Fruit fly (Drosophila melanogaster) whole organism, embryonic: ENCODE data around the gene CG4465.

ENCODE experiments used
- Ada2b ChIP-seq: fragments of 200-800 bp; sonication (Bioruptor generic); IDR thresholded peaks from 2 replicates; pipeline ENCODE4 v1.3.6; 2022; ENCODE audit warnings: missing biosample characterization, missing genetic modification characterization
- Awh ChIP-seq: fragments of 200-800 bp; sonication (Bioruptor generic); IDR thresholded peaks from 2 replicates; pipeline ENCODE4, ENCODE4 v1.3.6; 2022; ENCODE audit warnings: missing biosample characterization, missing genetic modification characterization
- CG11093 ChIP-seq: fragments of 200-800 bp; sonication (Bioruptor generic); IDR thresholded peaks from 3 replicates; pipeline ENCODE4 v1.3.6; 2022; ENCODE audit warnings: missing biosample characterization, missing genetic modification characterization
- CG11247 ChIP-seq: fragments of 200-800 bp; sonication (Bioruptor generic); IDR thresholded peaks from 2 replicates; pipeline ENCODE4 v1.3.6; 2022; ENCODE audit warnings: missing biosample characterization, missing genetic modification characterization
- CG11695 ChIP-seq: fragments of 200-800 bp; sonication (Bioruptor generic); IDR thresholded peaks from 3 replicates; pipeline ENCODE4 v1.3.6; 2022; ENCODE audit warnings: missing biosample characterization, missing genetic modification characterization
- CG11723 ChIP-seq: fragments of 200-800 bp; sonication (Bioruptor generic); optimal IDR thresholded peaks from 2 replicates; lab custom pipeline; 2017; ENCODE audit warnings: missing biosample characterization, mild to moderate bottlenecking, missing genetic modification characterization
- CG13287 ChIP-seq: fragments of 200-800 bp; sonication (Bioruptor generic); IDR thresholded peaks from 2 replicates; pipeline ENCODE4 v1.3.6; 2022; ENCODE audit warnings: missing biosample characterization, missing genetic modification characterization; ENCODE audit not compliant: partially characterized antibody
- CG14050 ChIP-seq: fragments of 200-800 bp; sonication (Bioruptor generic); IDR thresholded peaks from 3 replicates; pipeline ENCODE4 v1.3.6; 2022; ENCODE audit warnings: missing biosample characterization, missing genetic modification characterization
- CG14667 ChIP-seq: fragments of 200-800 bp; sonication (Bioruptor generic); IDR thresholded peaks from 2 replicates; pipeline ENCODE4 v1.3.6; 2022; ENCODE audit warnings: missing biosample characterization, missing genetic modification characterization
- CG15514 ChIP-seq: fragments of 200-800 bp; sonication (Bioruptor generic); optimal IDR thresholded peaks from 3 replicates; lab custom pipeline; 2017; ENCODE audit warnings: missing biosample characterization, missing genetic modification characterization, mild to moderate bottlenecking, moderate library complexity, missing genetic modification reagents
- CG17829 ChIP-seq: fragments of 200-800 bp; optimal IDR thresholded peaks from 2 replicates; lab custom pipeline; 2019; ENCODE audit warnings: missing biosample characterization, mild to moderate bottlenecking, missing genetic modification characterization, moderate library complexity
- CG18262 ChIP-seq: fragments of 200-800 bp; optimal IDR thresholded peaks from 3 replicates; lab custom pipeline; 2019; ENCODE audit warnings: missing biosample characterization, mild to moderate bottlenecking, missing genetic modification characterization, moderate library complexity
- CG2199 ChIP-seq: fragments of 200-800 bp; sonication (Bioruptor generic); IDR thresholded peaks from 3 replicates; pipeline ENCODE4 v1.3.6; 2022; ENCODE audit warnings: missing biosample characterization, missing genetic modification characterization
- CG2202 ChIP-seq: fragments of 200-800 bp; sonication (Bioruptor generic); optimal IDR thresholded peaks from 2 replicates; lab custom pipeline; 2018; ENCODE audit warnings: missing biosample characterization, mild to moderate bottlenecking, missing genetic modification characterization
- CG31388 ChIP-seq: fragments of 200-800 bp; sonication (Bioruptor generic); optimal IDR thresholded peaks from 2 replicates; lab custom pipeline; 2016; ENCODE audit warnings: missing biosample characterization, missing genetic modification characterization
- CG7786 ChIP-seq: fragments of 200-800 bp; sonication (Bioruptor generic); optimal IDR thresholded peaks from 2 replicates; lab custom pipeline; 2016; ENCODE audit warnings: missing biosample characterization, missing genetic modification characterization
- CG9609 ChIP-seq: fragments of 200-800 bp; sonication (Bioruptor generic); optimal IDR thresholded peaks from 3 replicates; lab custom pipeline; 2016; ENCODE audit warnings: missing biosample characterization, missing genetic modification characterization
- CrebB ChIP-seq: fragments of 200-800 bp; sonication (Bioruptor generic); optimal IDR thresholded peaks from 3 replicates; lab custom pipeline; 2018; ENCODE audit warnings: missing biosample characterization, mild to moderate bottlenecking, missing genetic modification characterization
- Dref ChIP-seq: fragments of 200-800 bp; sonication (Bioruptor generic); IDR thresholded peaks from 2 replicates; pipeline ENCODE4 v1.3.6; 2022; ENCODE audit warnings: missing biosample characterization, missing genetic modification characterization
- Fer3 ChIP-seq: fragments of 200-800 bp; sonication (Bioruptor generic); optimal IDR thresholded peaks from 2 replicates; lab custom pipeline; 2018; ENCODE audit warnings: missing biosample characterization, mild to moderate bottlenecking, missing genetic modification characterization, moderate library complexity
- HHEX ChIP-seq: fragments of 200-800 bp; sonication (Bioruptor generic); optimal IDR thresholded peaks from 3 replicates; lab custom pipeline; 2017; ENCODE audit warnings: missing biosample characterization, mild to moderate bottlenecking, missing genetic modification characterization, missing genetic modification reagents
- Hr3 ChIP-seq: fragments of 200-800 bp; sonication (Bioruptor generic); optimal IDR thresholded peaks from 3 replicates; lab custom pipeline; 2016; ENCODE audit warnings: missing biosample characterization, missing genetic modification characterization
- Nf-YA ChIP-seq: fragments of 200-800 bp; sonication (Bioruptor generic); IDR thresholded peaks from 2 replicates; pipeline ENCODE4 v1.3.6; 2022; ENCODE audit warnings: missing biosample characterization, missing genetic modification characterization
- Pdp1 ChIP-seq, 2 experiments: fragments of 200-800 bp; sonication (Bioruptor generic); optimal IDR thresholded peaks; 3 replicates each; lab custom pipeline; 2016; ENCODE audit warnings: missing biosample characterization in 2 of 2, missing genetic modification characterization in 2 of 2, mild to moderate bottlenecking in 1 of 2, moderate library complexity in 1 of 2
- Sox100B ChIP-seq: fragments of 200-800 bp; sonication (Bioruptor generic); optimal IDR thresholded peaks from 3 replicates; lab custom pipeline; 2018; ENCODE audit warnings: missing biosample characterization, mild to moderate bottlenecking, missing genetic modification characterization
- Taf1 ChIP-seq: fragments of 200-800 bp; sonication (Bioruptor generic); IDR thresholded peaks from 2 replicates; pipeline ENCODE4 v1.3.6; 2022; ENCODE audit warnings: missing biosample characterization, missing genetic modification characterization
- Vsx1 ChIP-seq: fragments of 200-800 bp; sonication (Bioruptor generic); optimal IDR thresholded peaks from 2 replicates; lab custom pipeline; 2017; ENCODE audit warnings: missing biosample characterization, mild to moderate bottlenecking, missing genetic modification characterization, missing genetic modification reagents
- ap ChIP-seq: fragments of 200-800 bp; sonication (Bioruptor generic); IDR thresholded peaks from 2 replicates; pipeline ENCODE4 v1.3.6; 2022; ENCODE audit warnings: missing biosample characterization, missing genetic modification characterization
- chif ChIP-seq, 2 experiments: fragments of 200-800 bp; sonication (Bioruptor generic); optimal IDR thresholded peaks; 3 replicates each; lab custom pipeline; 2016; ENCODE audit warnings: missing biosample characterization in 2 of 2, missing genetic modification characterization in 2 of 2
- eve ChIP-seq, 2 experiments: fragments of >200 bp; optimal IDR thresholded peaks; 2 replicates each; lab custom pipeline; 2017; ENCODE audit warnings: missing biosample characterization in 2 of 2, missing genetic modification characterization in 2 of 2
- fd64A ChIP-seq: fragments of 200-800 bp; sonication (Bioruptor generic); optimal IDR thresholded peaks from 3 replicates; lab custom pipeline; 2018; ENCODE audit warnings: missing biosample characterization, mild to moderate bottlenecking, missing genetic modification characterization
- ftz-f1 ChIP-seq: fragments of 200-800 bp; sonication (Bioruptor generic); optimal IDR thresholded peaks from 2 replicates; lab custom pipeline; 2016; ENCODE audit warnings: missing biosample characterization, missing genetic modification characterization
- gem ChIP-seq: fragments of 200-800 bp; sonication (Bioruptor generic); optimal IDR thresholded peaks from 2 replicates; lab custom pipeline; 2019; ENCODE audit warnings: missing biosample characterization, mild to moderate bottlenecking, missing genetic modification characterization, moderate library complexity
- lilli ChIP-seq: fragments of 200-800 bp; sonication (Bioruptor generic); optimal IDR thresholded peaks from 3 replicates; lab custom pipeline; 2016; ENCODE audit warnings: missing biosample characterization, missing genetic modification characterization
- nau ChIP-seq: fragments of 200-800 bp; sonication (Bioruptor generic); optimal IDR thresholded peaks from 3 replicates; lab custom pipeline; 2017; ENCODE audit warnings: missing biosample characterization, mild to moderate bottlenecking, missing genetic modification characterization, missing genetic modification reagents
- nmo ChIP-seq: fragments of 200-800 bp; sonication (Bioruptor generic); optimal IDR thresholded peaks from 2 replicates; lab custom pipeline; 2018; ENCODE audit warnings: missing biosample characterization, mild to moderate bottlenecking, missing genetic modification characterization, moderate library complexity
- nom ChIP-seq: fragments of 200-800 bp; sonication (Bioruptor generic); optimal IDR thresholded peaks from 2 replicates; lab custom pipeline; 2017; ENCODE audit warnings: missing biosample characterization, missing genetic modification characterization, mild to moderate bottlenecking, moderate library complexity, missing genetic modification reagents
- odd ChIP-seq: fragments of 200-800 bp; sonication (Bioruptor generic); optimal IDR thresholded peaks from 2 replicates; lab custom pipeline; 2017; ENCODE audit warnings: missing biosample characterization, mild to moderate bottlenecking, missing genetic modification characterization
- onecut ChIP-seq: fragments of 200-800 bp; sonication (Bioruptor generic); IDR thresholded peaks from 2 replicates; pipeline ENCODE4 v1.3.6; 2022; ENCODE audit warnings: missing biosample characterization, missing genetic modification characterization
- org-1 ChIP-seq: fragments of 200-800 bp; sonication (Bioruptor generic); optimal IDR thresholded peaks from 2 replicates; lab custom pipeline; 2017; ENCODE audit warnings: missing biosample characterization, missing genetic modification characterization
- pan ChIP-seq, 4 experiments: fragments of >200 bp in 3 of 4; fragments of 200-800 bp in 1 of 4; sonication (Bioruptor generic) in 1 of 4; optimal IDR thresholded peaks in 3 of 4; IDR thresholded peaks in 1 of 4; 2 replicates each; pipeline versions ENCODE4 v1.3.6 to Lab custom; 2017 to 2022; ENCODE audit warnings: missing biosample characterization in 2 of 4, missing genetic modification characterization in 2 of 4, mixed read lengths in 1 of 4
- prd ChIP-seq, 3 experiments: fragments of >200 bp in 2 of 3; fragments of 200-800 bp in 1 of 3; sonication (Bioruptor generic) in 1 of 3; optimal IDR thresholded peaks in 2 of 3; IDR thresholded peaks in 1 of 3; 2 replicates in 2 of 3; 3 replicates in 1 of 3; pipeline versions ENCODE4 v1.3.6 to Lab custom; 2017 to 2022; ENCODE audit warnings: missing biosample characterization in 1 of 3, missing genetic modification characterization in 1 of 3
- ro ChIP-seq: fragments of 200-800 bp; sonication (Bioruptor generic); IDR thresholded peaks from 2 replicates; pipeline ENCODE4 v1.3.6; 2022; ENCODE audit warnings: missing biosample characterization, missing genetic modification characterization
- sens-2 ChIP-seq: fragments of 200-800 bp; sonication (Bioruptor generic); IDR thresholded peaks from 2 replicates; pipeline ENCODE4 v1.3.6; 2022; ENCODE audit warnings: missing biosample characterization, missing genetic modification characterization
- ssp ChIP-seq: fragments of 200-800 bp; sonication (Bioruptor generic); IDR thresholded peaks from 2 replicates; pipeline ENCODE4 v1.3.6; 2022; ENCODE audit warnings: missing biosample characterization, missing genetic modification characterization
- stwl ChIP-seq: fragments of 200-800 bp; sonication (Bioruptor generic); optimal IDR thresholded peaks from 3 replicates; lab custom pipeline; 2018; ENCODE audit warnings: missing biosample characterization, mild to moderate bottlenecking, missing genetic modification characterization, moderate library complexity
- tup ChIP-seq: fragments of 200-800 bp; sonication (Bioruptor generic); optimal IDR thresholded peaks from 2 replicates; lab custom pipeline; 2016; ENCODE audit warnings: missing biosample characterization, mild to moderate bottlenecking, missing genetic modification characterization, moderate library complexity
- usp ChIP-seq: fragments of >200 bp; optimal IDR thresholded peaks from 2 replicates; lab custom pipeline; 2017; ENCODE audit warnings: missing biosample characterization, missing genetic modification characterization

CG4465 gene

DNA sequence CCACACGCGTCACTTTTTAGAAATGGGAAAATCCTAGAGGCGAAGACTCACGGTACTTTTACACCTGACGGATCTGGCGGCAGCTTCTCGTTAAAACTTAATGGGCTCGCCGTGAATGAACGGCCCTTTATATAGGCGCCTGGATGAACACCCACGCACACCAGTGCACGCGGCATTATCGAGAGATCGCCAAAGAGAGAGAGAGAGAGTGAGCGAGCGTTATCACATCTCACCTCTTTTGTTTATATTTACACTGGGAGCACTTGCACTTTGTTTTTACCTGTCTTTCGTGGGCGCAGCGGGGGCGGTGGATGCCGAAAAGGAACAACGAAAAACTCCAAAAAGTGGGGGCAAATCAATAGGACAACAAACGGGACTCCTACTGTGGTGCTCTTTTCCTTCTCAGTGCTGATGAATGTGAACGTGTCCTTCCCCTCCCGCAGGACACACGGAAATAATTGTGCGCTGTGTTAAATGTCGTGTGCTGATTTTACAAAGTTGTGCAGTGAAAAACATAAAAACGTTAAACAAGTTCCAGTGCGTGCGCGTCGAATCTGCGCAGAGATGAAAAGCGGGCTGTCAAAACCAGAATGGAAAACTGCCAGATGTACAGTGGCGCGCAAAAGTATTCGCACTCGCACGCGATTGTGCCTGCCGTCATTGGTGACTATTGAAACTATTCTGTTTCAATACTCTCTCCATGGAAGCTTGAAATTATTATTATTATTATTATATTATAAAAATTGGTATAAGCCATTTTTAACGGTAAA, 42.3 kb downstream of the CG4465 start, which contains the start of gene Mrp5 (continued):
- TF ChIP-seq pan (optimal IDR thresholded peaks at IDR 0.05; lab: Kevin White, UChicago): no peak
- TF ChIP-seq pan (GFP tag; optimal IDR thresholded peaks at IDR 0.05 in 1 of 2, IDR thresholded peaks at IDR 0.05 in 1 of 2): peak in 1 of 2 experiments; percentile 62
- peak; percentile 54; the same call in 2 of the 3 replicates for TF ChIP-seq CG11093 (GFP tag; lab: Robert Waterston, UW)
- no peak for TF ChIP-seq stwl (tag; lab: Kevin White, UChicago)
- no peak for TF ChIP-seq Dref
- TF ChIP-seq CG31388 (GFP tag; lab: Kevin White, UChicago): no peak
- no peak for TF ChIP-seq ro (GFP tag; lab: Robert Waterston, UW)
- 0 out of 2 replicates have a peak, but pooled peaks have one; percentile 37 for TF ChIP-seq Nf-YA
- TF ChIP-seq Vsx1 (GFP tag; lab: Kevin White, UChicago): no peak
- peak; percentile 61 for TF ChIP-seq Awh
- TF ChIP-seq CG18262 (tag; lab: Kevin White, UChicago): peak; percentile 31
- TF ChIP-seq prd (optimal IDR thresholded peaks at IDR 0.05; lab: Kevin White, UChicago): no peak
- TF ChIP-seq prd (GFP tag; IDR thresholded peaks at IDR 0.05; lab: Robert Waterston, UW): peak; percentile 74
- peak; percentile 21 for TF ChIP-seq CrebB (tag; lab: Kevin White, UChicago)
- no peak for TF ChIP-seq CG11723
- peak; percentile 3 to 14 for TF ChIP-seq Pdp1 (GFP tag; optimal IDR thresholded peaks at IDR 0.05; lab: Kevin White, UChicago)
- peak; percentile 41 for TF ChIP-seq nmo (GFP tag; lab: Kevin White, UChicago)
- no peak for TF ChIP-seq usp
- 0 out of 2 replicates have a peak, but pooled peaks have one; percentile 34 for TF ChIP-seq sens-2 (GFP tag; lab: Robert Waterston, UW)
- TF ChIP-seq org-1 (GFP tag; lab: Kevin White, UChicago): peak; percentile 5
- TF ChIP-seq ssp (GFP tag; lab: Robert Waterston, UW): peak; percentile 44
- no peak for TF ChIP-seq CG2199 (GFP tag; lab: Robert Waterston, UW)
- peak; percentile 60 for TF ChIP-seq Ada2b (GFP tag; lab: Robert Waterston, UW)
- TF ChIP-seq fd64A (GFP tag; lab: Kevin White, UChicago): peak; percentile 29
- TF ChIP-seq chif (GFP tag; optimal IDR thresholded peaks at IDR 0.05; lab: Kevin White, UChicago): no peak
- TF ChIP-seq Sox100B (GFP tag; lab: Kevin White, UChicago): peak; percentile 41
- TF ChIP-seq CG11247 (GFP tag; lab: Robert Waterston, UW): peak; percentile 59; the same call in 1 of the 2 replicates
- TF ChIP-seq CG7786 (GFP tag; lab: Kevin White, UChicago): no peak
- peak; percentile 75 for TF ChIP-seq onecut
- peak; percentile 17 for TF ChIP-seq Hr3 (GFP tag; lab: Kevin White, UChicago)
- no peak for TF ChIP-seq tup (GFP tag; lab: Kevin White, UChicago)
- TF ChIP-seq eve (GFP tag; optimal IDR thresholded peaks at IDR 0.05; lab: Kevin White, UChicago): no peak
- 0 out of 2 replicates have a peak, but pooled peaks have one; percentile 16 for TF ChIP-seq CG14667 (GFP tag; lab: Robert Waterston, UW)
- TF ChIP-seq Taf1 (GFP tag; lab: Robert Waterston, UW): no peak
- peak; percentile 28; the same call in 1 of the 2 replicates for TF ChIP-seq ap (GFP tag; lab: Robert Waterston, UW)
- TF ChIP-seq CG15514 (GFP tag; lab: Kevin White, UChicago): peak; percentile 32
- TF ChIP-seq HHEX: peak; percentile 6
- TF ChIP-seq CG17829 (tag; lab: Kevin White, UChicago): peak; percentile 20
- peak; percentile 51; the same call in 1 of the 3 replicates for TF ChIP-seq CG11695 (GFP tag; lab: Robert Waterston, UW)
- peak; percentile 12 for TF ChIP-seq CG9609
- no peak for TF ChIP-seq nau (GFP tag; lab: Kevin White, UChicago)
- no peak for TF ChIP-seq CG13287 (GFP tag; lab: Robert Waterston, UW)
- peak; percentile 56 for TF ChIP-seq nom
- TF ChIP-seq CG14050 (GFP tag; lab: Robert Waterston, UW): peak; percentile 18; the same call in 1 of the 3 replicates
- TF ChIP-seq lilli (GFP tag; lab: Kevin White, UChicago): peak; percentile 26
- no peak for TF ChIP-seq CG2202
- TF ChIP-seq Fer3 (tag; lab: Kevin White, UChicago): peak; percentile 15
- TF ChIP-seq ftz-f1 (GFP tag; lab: Kevin White, UChicago): no peak
- peak; percentile 23 for TF ChIP-seq odd (GFP tag; lab: Kevin White, UChicago)
- peak; percentile 57 for TF ChIP-seq gem
